Worm (Caenorhabditis elegans) whole organism, early embryonic: ENCODE results near the gene cysl-2.

Source experiments
- B0310.2 ChIP-seq: sonication (generic microtip); optimal IDR thresholded peaks from 2 replicates; lab custom pipeline; 2016; ENCODE audit warnings: mild to moderate bottlenecking, missing genetic modification characterization, missing compliant biosample characterization
- F13C5.2 ChIP-seq: sonication (generic microtip); optimal IDR thresholded peaks from 2 replicates; lab custom pipeline; 2017; ENCODE audit warnings: mild to moderate bottlenecking, missing genetic modification characterization, inconsistent platforms, missing compliant biosample characterization
- aly-1 ChIP-seq: sonication (generic microtip); optimal IDR thresholded peaks from 2 replicates; lab custom pipeline; 2016; ENCODE audit warnings: missing genetic modification characterization, missing compliant biosample characterization
- ama-1 ChIP-seq: fragments of 150-350 bp; optimal IDR thresholded peaks from 2 replicates; lab custom pipeline; 2014
- ceh-13 ChIP-seq: fragments of 200-800 bp; sonication (Bioruptor generic); optimal IDR thresholded peaks from 2 replicates; lab custom pipeline; 2018; ENCODE audit warnings: mild to moderate bottlenecking, missing genetic modification characterization, missing compliant biosample characterization
- ceh-36 ChIP-seq: sonication (generic microtip); optimal IDR thresholded peaks from 2 replicates; lab custom pipeline; 2016; ENCODE audit warnings: missing genetic modification characterization, inconsistent platforms, missing compliant biosample characterization
- ets-7 ChIP-seq: sonication (generic microtip); optimal IDR thresholded peaks from 2 replicates; lab custom pipeline; 2016; ENCODE audit warnings: missing genotype, missing genetic modification characterization, missing compliant biosample characterization
- flt-1 ChIP-seq: fragments of 200-800 bp; sonication (Bioruptor generic); IDR thresholded peaks from 2 replicates; pipeline ENCODE4 v1.3.6; 2022; ENCODE audit warnings: missing genetic modification characterization, missing compliant biosample characterization
- hmbx-1 ChIP-seq: sonication (generic microtip); optimal IDR thresholded peaks from 2 replicates; lab custom pipeline; 2016; ENCODE audit warnings: mild to moderate bottlenecking, missing genetic modification characterization, missing compliant biosample characterization
- hmg-4 ChIP-seq: fragments of 200-800 bp; sonication (Bioruptor generic); optimal IDR thresholded peaks from 2 replicates; lab custom pipeline; 2018; ENCODE audit warnings: mild to moderate bottlenecking, missing genetic modification characterization, missing compliant biosample characterization
- hnd-1 ChIP-seq: sonication (generic microtip); optimal IDR thresholded peaks from 2 replicates; lab custom pipeline; 2016; ENCODE audit warnings: missing genetic modification characterization, missing compliant biosample characterization
- pes-1 ChIP-seq: fragments of 200-800 bp; sonication (Bioruptor generic); IDR thresholded peaks from 2 replicates; pipeline ENCODE4 v1.3.6; 2022; ENCODE audit warnings: missing genetic modification reagents, missing genetic modification characterization, missing compliant biosample characterization
- scrt-1 ChIP-seq: fragments of 200-800 bp; sonication (Bioruptor generic); IDR thresholded peaks from 2 replicates; pipeline ENCODE4 v1.3.6; 2022; ENCODE audit warnings: missing genetic modification characterization, missing compliant biosample characterization
- sea-1 ChIP-seq: fragments of 200-800 bp; sonication (Bioruptor generic); conservative IDR thresholded peaks from 2 replicates; pipeline ENCODE4 v1.3.6; 2022; ENCODE audit warnings: missing genetic modification characterization, missing compliant biosample characterization
- tbx-11 ChIP-seq: fragments of 200-800 bp; sonication (Bioruptor generic); IDR thresholded peaks from 2 replicates; pipeline ENCODE4 v1.3.6; 2022; ENCODE audit warnings: missing genetic modification characterization, missing compliant biosample characterization
- tbx-37 ChIP-seq: fragments of 200-800 bp; sonication (Bioruptor generic); conservative IDR thresholded peaks from 2 replicates; pipeline ENCODE4 v1.3.6; 2022; ENCODE audit warnings: missing genetic modification reagents, missing genetic modification characterization, missing compliant biosample characterization
- tra-4 ChIP-seq: sonication (generic microtip); optimal IDR thresholded peaks from 2 replicates; lab custom pipeline; 2017; ENCODE audit warnings: missing genetic modification characterization, missing compliant biosample characterization

cysl-2 gene

DNA sequence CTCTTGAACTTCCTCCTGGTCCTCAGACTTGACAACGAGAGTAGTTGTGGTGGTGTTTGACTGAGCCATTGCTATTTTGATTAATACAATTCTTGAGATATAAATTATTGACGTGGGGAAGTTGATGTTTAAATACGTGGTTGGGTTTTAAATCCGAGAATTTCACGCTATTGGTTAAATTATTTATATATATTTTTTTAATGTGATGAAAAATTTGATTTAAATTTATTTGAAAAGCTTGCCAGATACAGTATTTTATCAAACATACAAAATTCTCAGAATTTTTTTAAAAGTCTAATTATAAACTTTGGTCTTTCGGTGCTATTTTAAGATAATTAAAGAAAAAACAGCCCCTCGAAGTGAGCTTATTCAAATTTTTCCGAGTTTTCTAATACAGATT, 13.3 kb upstream of the cysl-2 start, which contains the start of the genes K10H10.7 and K10H10.10:
TSS of gene K10H10.7 (minus strand) at position 101 of the 400 bp plus-strand sequence.
TSS of gene K10H10.10 (plus strand) at position 204 of the 400 bp plus-strand sequence.
- no peak for TF ChIP-seq pes-1
- no peak for TF ChIP-seq hnd-1 (tag; lab: Kevin White, UChicago)
- no peak for TF ChIP-seq F13C5.2
- no peak for TF ChIP-seq ceh-13 (GFP tag; lab: Kevin White, UChicago)
- TF ChIP-seq hmg-4 (GFP tag; lab: Kevin White, UChicago), result no peak
- no peak for TF ChIP-seq sea-1 (GFP tag; lab: Robert Waterston, UW)
- no peak for TF ChIP-seq B0310.2
- no peak for TF ChIP-seq ceh-36 (tag; lab: Kevin White, UChicago)
- no peak for TF ChIP-seq tra-4 (tag; lab: Kevin White, UChicago)
- no peak for TF ChIP-seq tbx-37 (GFP tag; lab: Robert Waterston, UW)
- TF ChIP-seq flt-1 (GFP tag; lab: Robert Waterston, UW), result no peak
- no peak for TF ChIP-seq scrt-1 (GFP tag; lab: Robert Waterston, UW)
- no peak for TF ChIP-seq aly-1 (tag; lab: Kevin White, UChicago)

- no peak for TF ChIP-seq scrt-1 (GFP tag; lab: Robert Waterston, UW)
- TF ChIP-seq aly-1 (tag; lab: Kevin White, UChicago), result no peak
- TF ChIP-seq ama-1 (lab: Kevin White, UChicago), result no peak
- TF ChIP-seq tra-4 (tag; lab: Kevin White, UChicago), result no peak
- TF ChIP-seq hmbx-1, result no peak
- no peak for TF ChIP-seq ceh-36 (tag; lab: Kevin White, UChicago)
- no peak for TF ChIP-seq ceh-13 (GFP tag; lab: Kevin White, UChicago)
- no peak for TF ChIP-seq ets-7 (tag; lab: Kevin White, UChicago)
- no peak for TF ChIP-seq flt-1 (GFP tag; lab: Robert Waterston, UW)
- no peak for TF ChIP-seq hmg-4 (GFP tag; lab: Kevin White, UChicago)
- TF ChIP-seq F13C5.2, result no peak
- TF ChIP-seq sea-1 (GFP tag; lab: Robert Waterston, UW), result no peak
- TF ChIP-seq tbx-11 (GFP tag; lab: Robert Waterston, UW), result no peak
- TF ChIP-seq B0310.2, result no peak
- no peak for TF ChIP-seq pes-1
Observed at ce11 chrII:14506245-14506644, 12.0 kb upstream of the cysl-2 start, which contains the start of gene K10H10.12. Gene K10H10.12 (minus strand): TSS chrII:14506345.

- TF ChIP-seq hmg-4 (GFP tag; lab: Kevin White, UChicago) (no peak), scrt-1 (GFP tag; lab: Robert Waterston, UW) (no peak), pes-1 (no peak), ets-7 (tag; lab: Kevin White, UChicago) (no peak), ceh-13 (GFP tag; lab: Kevin White, UChicago) (no peak), tbx-11 (GFP tag; lab: Robert Waterston, UW) (no peak), hmbx-1 (no peak), ama-1 (lab: Kevin White, UChicago) (no peak)
Observed at ce11 chrII:14502997-14503396, 8.7 kb upstream of the cysl-2 start, which contains the start of gene K10H10.6. Gene K10H10.6 (plus strand): TSS chrII:14503297.

DNA sequence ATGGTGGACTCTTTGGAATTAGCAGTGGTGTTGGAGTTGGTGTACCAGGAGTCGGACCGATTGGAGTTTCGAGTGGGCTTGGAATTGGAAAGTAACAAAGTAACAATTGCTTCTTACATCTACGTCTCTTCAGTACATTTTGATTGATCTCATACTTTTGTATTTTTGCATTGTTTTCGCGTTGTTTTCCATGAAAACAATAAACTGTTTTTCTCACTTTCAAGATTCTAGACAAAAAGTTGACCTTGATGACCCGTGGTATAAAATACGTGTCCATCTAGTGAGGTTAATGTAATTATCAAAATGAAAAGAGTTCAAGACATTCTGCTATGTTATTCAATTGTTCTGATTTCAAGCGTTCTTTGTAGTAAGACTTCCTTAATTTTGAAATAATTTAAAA, 7.2 kb upstream of the cysl-2 start, which contains the start of gene K10H10.5:
TSS of gene K10H10.5 (plus strand) at position 301 of the 400 bp plus-strand sequence.
- TF ChIP-seq hmbx-1 (no peak), sea-1 (GFP tag; lab: Robert Waterston, UW) (no peak), ama-1 (lab: Kevin White, UChicago) (no peak), tbx-11 (GFP tag; lab: Robert Waterston, UW) (no peak), F13C5.2 (no peak), scrt-1 (GFP tag; lab: Robert Waterston, UW) (no peak), tbx-37 (GFP tag; lab: Robert Waterston, UW) (no peak), hmg-4 (GFP tag; lab: Kevin White, UChicago) (no peak), flt-1 (GFP tag; lab: Robert Waterston, UW) (no peak), pes-1 (no peak), tra-4 (tag; lab: Kevin White, UChicago) (no peak)

ce11 chrII:14500122-14500521, 5.9 kb upstream of the cysl-2 start, which contains the start of gene K10H10.4:
Gene K10H10.4 (plus strand): TSS chrII:14500422.
- no peak for TF ChIP-seq B0310.2
- no peak for TF ChIP-seq ama-1 (lab: Kevin White, UChicago)
- TF ChIP-seq flt-1 (GFP tag; lab: Robert Waterston, UW), result no peak
- no peak for TF ChIP-seq ceh-36 (tag; lab: Kevin White, UChicago)
- no peak for TF ChIP-seq F13C5.2
- no peak for TF ChIP-seq aly-1 (tag; lab: Kevin White, UChicago)
- no peak for TF ChIP-seq scrt-1 (GFP tag; lab: Robert Waterston, UW)
- TF ChIP-seq hmbx-1, result no peak
- no peak for TF ChIP-seq ets-7 (tag; lab: Kevin White, UChicago)
- no peak for TF ChIP-seq sea-1 (GFP tag; lab: Robert Waterston, UW)
- no peak for TF ChIP-seq hnd-1 (tag; lab: Kevin White, UChicago)
- TF ChIP-seq ceh-13 (GFP tag; lab: Kevin White, UChicago), result no peak
- no peak for TF ChIP-seq hmg-4 (GFP tag; lab: Kevin White, UChicago)
- no peak for TF ChIP-seq tbx-11 (GFP tag; lab: Robert Waterston, UW)
- TF ChIP-seq pes-1, result no peak
- TF ChIP-seq tra-4 (tag; lab: Kevin White, UChicago), result no peak

ce11 chrII:14497848-14498247, 3.6 kb upstream of the cysl-2 start, which contains the start of gene dhs-8:
Gene dhs-8 (plus strand): TSS chrII:14498026.
- TF ChIP-seq pes-1 (no peak), hnd-1 (tag; lab: Kevin White, UChicago) (no peak), tra-4 (tag; lab: Kevin White, UChicago) (no peak), scrt-1 (GFP tag; lab: Robert Waterston, UW) (no peak), hmg-4 (GFP tag; lab: Kevin White, UChicago) (no peak), F13C5.2 (no peak), B0310.2 (no peak), ceh-13 (GFP tag; lab: Kevin White, UChicago) (no peak), aly-1 (tag; lab: Kevin White, UChicago) (no peak), tbx-11 (GFP tag; lab: Robert Waterston, UW) (no peak), hmbx-1 (no peak), sea-1 (GFP tag; lab: Robert Waterston, UW) (no peak), ama-1 (lab: Kevin White, UChicago) (no peak), ets-7 (tag; lab: Kevin White, UChicago) (no peak), ceh-36 (tag; lab: Kevin White, UChicago) (no peak), tbx-37 (GFP tag; lab: Robert Waterston, UW) (no peak), flt-1 (GFP tag; lab: Robert Waterston, UW) (no peak)
